Worm (Caenorhabditis elegans) whole organism, mixed stage, embryonic: ENCODE data around the gene C54F6.12.
"Not testable (repeated sequence)": the region's sequence is repeated elsewhere in the genome, so short reads cannot be mapped to it uniquely, and the experiment has no call there.

Experiments used
- bed-3 ChIP-seq: fragments of 200-800 bp; sonication (Bioruptor generic); optimal IDR thresholded peaks from 3 replicates; lab custom pipeline; 2018; ENCODE audit warnings: mild to moderate bottlenecking, missing genetic modification characterization, moderate library complexity, missing compliant biosample characterization
- blmp-1 ChIP-seq: fragments of 150-350 bp; optimal IDR thresholded peaks from 2 replicates; lab custom pipeline; 2014; ENCODE audit warnings: missing biosample characterization, missing genetic modification characterization
- ceh-39 ChIP-seq: fragments of 150-350 bp; optimal IDR thresholded peaks from 2 replicates; lab custom pipeline; 2014; ENCODE audit warnings: missing biosample characterization, missing genetic modification characterization
- ceh-43 ChIP-seq: fragments of 200-800 bp; sonication (Bioruptor generic); optimal IDR thresholded peaks from 2 replicates; lab custom pipeline; 2018; ENCODE audit warnings: mild to moderate bottlenecking, missing genetic modification characterization, moderate library complexity, missing compliant biosample characterization
- ceh-83 ChIP-seq: fragments of 200-800 bp; sonication (Bioruptor generic); optimal IDR thresholded peaks from 2 replicates; lab custom pipeline; 2018; ENCODE audit warnings: mild to moderate bottlenecking, missing genetic modification characterization, missing compliant biosample characterization
- ces-1 ChIP-seq: fragments of 150-350 bp; optimal IDR thresholded peaks from 2 replicates; lab custom pipeline; 2014; ENCODE audit warnings: missing biosample characterization, missing genetic modification reagents, missing genetic modification characterization
- cnd-1 ChIP-seq: fragments of 200-800 bp; sonication (Bioruptor generic); optimal IDR thresholded peaks from 2 replicates; lab custom pipeline; 2018; ENCODE audit warnings: mild to moderate bottlenecking, missing genetic modification characterization, missing compliant biosample characterization
- drap-1 ChIP-seq: fragments of 200-800 bp; sonication (Bioruptor generic); optimal IDR thresholded peaks from 3 replicates; lab custom pipeline; 2018; ENCODE audit warnings: mild to moderate bottlenecking, missing genetic modification characterization, missing compliant biosample characterization
- elt-1 ChIP-seq: sonication (generic microtip); optimal IDR thresholded peaks from 2 replicates; lab custom pipeline; 2017; ENCODE audit warnings: missing genetic modification characterization, mild to moderate bottlenecking, missing compliant biosample characterization, antibody characterized with exemption, moderate library complexity, borderline replicate concordance; ENCODE audit not compliant: insufficient read depth
- elt-3 ChIP-seq: fragments of 150-350 bp; optimal IDR thresholded peaks from 2 replicates; lab custom pipeline; 2014; ENCODE audit warnings: missing biosample characterization, missing genetic modification characterization
- flh-1 ChIP-seq: fragments of 200-800 bp; sonication (Bioruptor generic); optimal IDR thresholded peaks from 2 replicates; lab custom pipeline; 2018; ENCODE audit warnings: mild to moderate bottlenecking, missing genetic modification characterization, moderate library complexity, missing compliant biosample characterization
- ham-2 ChIP-seq: fragments of 200-800 bp; sonication (Bioruptor generic); optimal IDR thresholded peaks from 2 replicates; lab custom pipeline; 2018; ENCODE audit warnings: mild to moderate bottlenecking, missing genetic modification characterization, missing compliant biosample characterization
- hlh-1 ChIP-seq: fragments of 150-350 bp; optimal IDR thresholded peaks from 2 replicates; lab custom pipeline; 2014; ENCODE audit warnings: missing biosample characterization, missing genetic modification reagents, missing genetic modification characterization
- lin-13 ChIP-seq: fragments of 150-350 bp; optimal IDR thresholded peaks from 2 replicates; lab custom pipeline; 2014; ENCODE audit warnings: missing biosample characterization, missing genetic modification characterization
- lin-32 ChIP-seq: fragments of 200-800 bp; sonication (Bioruptor generic); optimal IDR thresholded peaks from 2 replicates; lab custom pipeline; 2018; ENCODE audit warnings: mild to moderate bottlenecking, missing genetic modification characterization, missing compliant biosample characterization
- lsy-2 ChIP-seq: fragments of 150-350 bp; optimal IDR thresholded peaks from 2 replicates; lab custom pipeline; 2014; ENCODE audit warnings: missing biosample characterization, missing genetic modification characterization
- mab-5 ChIP-seq: fragments of 150-350 bp; optimal IDR thresholded peaks from 2 replicates; lab custom pipeline; 2014; ENCODE audit warnings: missing biosample characterization, missing genetic modification characterization
- mep-1 ChIP-seq: fragments of 150-350 bp; optimal IDR thresholded peaks from 2 replicates; lab custom pipeline; 2017; ENCODE audit warnings: missing biosample characterization, missing genetic modification reagents, missing genetic modification characterization, inconsistent platforms
- mls-2 ChIP-seq: sonication (generic microtip); optimal IDR thresholded peaks from 2 replicates; lab custom pipeline; 2016; ENCODE audit warnings: mild to moderate bottlenecking, missing genetic modification characterization, moderate library complexity, missing compliant biosample characterization
- nhr-12 ChIP-seq: fragments of 150-350 bp; optimal IDR thresholded peaks from 2 replicates; lab custom pipeline; 2014; ENCODE audit warnings: missing biosample characterization, missing genetic modification characterization
- nhr-2 ChIP-seq: fragments of 150-350 bp; optimal IDR thresholded peaks from 2 replicates; lab custom pipeline; 2014; ENCODE audit warnings: missing biosample characterization, missing genetic modification characterization
- nhr-237 ChIP-seq: fragments of 150-350 bp; optimal IDR thresholded peaks from 2 replicates; lab custom pipeline; 2014; ENCODE audit warnings: missing biosample characterization, missing genetic modification characterization
- nhr-28 ChIP-seq: fragments of 150-350 bp; optimal IDR thresholded peaks from 2 replicates; lab custom pipeline; 2014; ENCODE audit warnings: missing biosample characterization, missing genetic modification characterization
- nhr-76 ChIP-seq: sonication (generic microtip); optimal IDR thresholded peaks from 2 replicates; lab custom pipeline; 2017; ENCODE audit warnings: missing biosample characterization, missing genetic modification characterization
- pha-4 ChIP-seq: fragments of 150-350 bp; optimal IDR thresholded peaks from 2 replicates; lab custom pipeline; 2018; ENCODE audit warnings: missing biosample characterization, missing genetic modification reagents, missing genetic modification characterization
- sem-2 ChIP-seq: fragments of 200-800 bp; sonication (Bioruptor generic); optimal IDR thresholded peaks from 2 replicates; lab custom pipeline; 2018; ENCODE audit warnings: mild to moderate bottlenecking, missing genetic modification characterization, missing compliant biosample characterization
- snpc-4 ChIP-seq: fragments of 150-350 bp; optimal IDR thresholded peaks from 2 replicates; lab custom pipeline; 2014; ENCODE audit warnings: missing biosample characterization, missing genetic modification characterization
- sptf-1 ChIP-seq: sonication (generic microtip); optimal IDR thresholded peaks from 2 replicates; lab custom pipeline; 2017; ENCODE audit warnings: mild to moderate bottlenecking, missing genetic modification characterization, moderate library complexity, missing compliant biosample characterization
- tbx-8 ChIP-seq: fragments of 200-800 bp; sonication (Bioruptor generic); optimal IDR thresholded peaks from 2 replicates; lab custom pipeline; 2018; ENCODE audit warnings: mild to moderate bottlenecking, missing genetic modification characterization, moderate library complexity, missing compliant biosample characterization
- unc-120 ChIP-seq: sonication (generic microtip); optimal IDR thresholded peaks from 2 replicates; lab custom pipeline; 2017; ENCODE audit warnings: missing genetic modification characterization, missing compliant biosample characterization; ENCODE audit not compliant: poor library complexity, severe bottlenecking
- unc-62 ChIP-seq: fragments of 150-350 bp; optimal IDR thresholded peaks from 2 replicates; lab custom pipeline; 2014; ENCODE audit warnings: missing biosample characterization, missing genetic modification reagents, missing genetic modification characterization
- zip-8 ChIP-seq: fragments of 150-350 bp; optimal IDR thresholded peaks from 2 replicates; lab custom pipeline; 2014; ENCODE audit warnings: missing biosample characterization, missing genetic modification characterization
- ztf-11 ChIP-seq: fragments of 150-350 bp; optimal IDR thresholded peaks from 2 replicates; lab custom pipeline; 2014; ENCODE audit warnings: missing biosample characterization, missing genetic modification characterization

The C54F6.12 gene

DNA sequence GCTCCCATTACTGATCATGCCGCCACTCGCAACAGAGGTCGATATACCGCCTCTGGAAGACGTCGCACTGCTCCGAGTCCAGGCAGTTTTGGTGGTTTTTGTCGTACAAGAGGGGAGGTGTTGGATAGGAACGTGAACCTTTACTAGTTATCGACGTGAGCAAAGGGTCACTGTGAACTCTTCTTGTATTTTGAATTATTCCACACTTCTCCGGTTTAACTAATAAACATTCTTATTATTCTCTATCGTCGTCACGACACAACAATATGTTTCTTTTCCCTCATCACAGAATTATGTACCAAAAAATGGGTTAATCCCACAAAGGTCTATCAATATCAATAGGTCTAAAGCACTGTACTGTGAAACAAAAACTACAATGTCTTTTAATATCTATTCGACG lies 26.5 kb downstream of the C54F6.12 start, which contains the start of gene nhr-171:
nhr-171 (plus strand) TSS at position 301 of the 400 bp plus-strand sequence.
- not testable (repeated sequence) for TF ChIP-seq mep-1 (tag; lab: Kevin White, UChicago); flh-1 (GFP tag; lab: Kevin White, UChicago); bed-3 (GFP tag; lab: Kevin White, UChicago)
- TF ChIP-seq, all 35 proteins: peak for 0; not testable (repeated sequence) for 35

DNA sequence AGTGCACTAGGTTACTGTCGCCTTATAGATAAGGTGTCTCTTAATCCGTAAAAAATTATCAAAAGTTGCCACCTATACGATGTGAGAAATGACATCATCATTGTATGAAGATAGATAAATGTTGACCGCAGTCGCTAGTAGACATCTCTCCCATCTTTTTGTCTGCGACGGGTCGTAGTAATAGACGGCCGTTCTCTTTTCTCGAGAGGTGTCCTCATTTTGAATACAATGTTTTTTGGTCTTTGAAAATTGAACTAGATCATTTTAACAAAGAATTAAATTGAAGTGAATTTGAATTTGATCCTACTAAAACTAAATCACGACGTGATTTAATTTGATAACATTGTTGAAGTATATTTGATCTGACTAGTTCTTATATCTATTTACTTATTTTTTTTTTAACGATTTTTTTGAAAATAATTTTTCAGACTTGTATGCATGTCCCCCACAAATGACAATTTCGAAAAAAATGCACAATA lies 29.3 kb downstream of the C54F6.12 start, which contains the start of the genes str-31 and nhr-172:
str-31 (minus strand) TSS at position 101 of the 479 bp plus-strand sequence.
nhr-172 (plus strand) TSS at position 429 of the 479 bp plus-strand sequence.
- TF ChIP-seq nhr-2 (no peak), pha-4 (tag; lab: Kevin White, UChicago) (no peak), nhr-12 (tag; lab: Kevin White, UChicago) (no peak), unc-62 (GFP tag; lab: Kevin White, UChicago) (peak; percentile 19)

DNA sequence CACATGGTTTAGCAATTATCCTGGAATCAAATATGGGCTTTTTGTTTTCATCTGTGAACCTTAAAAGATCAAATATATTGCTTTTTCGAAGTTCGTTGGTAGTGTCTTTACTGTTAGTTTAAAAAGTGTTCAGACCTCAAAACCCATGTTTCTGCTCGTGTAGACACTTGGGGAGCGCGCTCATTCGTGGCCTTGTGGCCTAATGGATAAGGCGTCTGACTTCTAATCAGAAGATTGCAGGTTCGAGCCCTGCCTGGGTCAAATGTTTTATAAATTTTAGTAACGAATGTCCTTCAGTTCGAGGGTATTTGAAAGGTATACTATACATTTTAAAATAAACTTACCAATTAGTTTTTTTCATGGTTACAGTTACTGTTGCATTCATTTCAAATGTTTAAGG lies 31.7 kb downstream of the C54F6.12 start:
- TF ChIP-seq lsy-2 (tag; lab: Kevin White, UChicago) (no peak), snpc-4 (no peak), mab-5 (no peak), mls-2 (tag; lab: Kevin White, UChicago) (no peak), flh-1 (GFP tag; lab: Kevin White, UChicago) (no peak), sptf-1 (tag; lab: Kevin White, UChicago) (no peak), ztf-11 (tag; lab: Kevin White, UChicago) (no peak), nhr-237 (tag; lab: Kevin White, UChicago) (no peak), lin-32 (no peak), nhr-28 (tag; lab: Kevin White, UChicago) (no peak)

DNA sequence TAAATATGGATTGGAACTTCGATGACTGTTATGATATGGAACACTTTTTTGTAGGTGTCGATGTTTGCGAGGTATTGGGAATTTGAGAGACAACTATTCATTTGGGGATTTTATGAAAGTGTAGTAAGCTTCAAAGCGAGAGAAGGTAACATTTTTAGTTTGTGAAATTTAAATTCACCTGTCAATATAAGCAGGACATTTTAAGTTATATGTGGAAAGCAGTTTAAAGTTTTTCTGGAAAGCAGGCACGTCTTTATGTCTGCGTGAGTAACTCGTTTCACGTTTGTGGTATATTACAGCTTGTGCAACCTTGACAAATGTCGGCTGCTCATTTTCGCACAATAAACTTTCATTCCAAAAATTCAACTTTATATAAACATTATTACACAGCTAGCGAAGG lies 33.6 kb downstream of the C54F6.12 start, which contains the start of gene srh-229:
srh-229 (minus strand) TSS at position 101 of the 400 bp plus-strand sequence.
- no peak for TF ChIP-seq mep-1 (tag; lab: Kevin White, UChicago)
- TF ChIP-seq zip-8 (tag; lab: Kevin White, UChicago): no peak
- TF ChIP-seq lin-13 (tag; lab: Kevin White, UChicago): no peak
- TF ChIP-seq nhr-28 (tag; lab: Kevin White, UChicago): no peak
- no peak for TF ChIP-seq ceh-39
- TF ChIP-seq ham-2 (GFP tag; lab: Kevin White, UChicago): no peak
- no peak for TF ChIP-seq hlh-1 (tag; lab: Kevin White, UChicago)
- no peak for TF ChIP-seq cnd-1
- TF ChIP-seq sptf-1 (tag; lab: Kevin White, UChicago): no peak
- TF ChIP-seq nhr-76: no peak
- TF ChIP-seq tbx-8 (GFP tag; lab: Kevin White, UChicago): no peak
- TF ChIP-seq sem-2: no peak
- no peak for TF ChIP-seq ceh-83 (GFP tag; lab: Kevin White, UChicago)
- TF ChIP-seq snpc-4: no peak
- no peak for TF ChIP-seq mls-2 (tag; lab: Kevin White, UChicago)
- no peak for TF ChIP-seq bed-3 (GFP tag; lab: Kevin White, UChicago)
- TF ChIP-seq ces-1 (GFP tag; lab: Kevin White, UChicago): no peak
- no peak for TF ChIP-seq elt-3 (tag; lab: Kevin White, UChicago)
- TF ChIP-seq nhr-2: no peak

DNA sequence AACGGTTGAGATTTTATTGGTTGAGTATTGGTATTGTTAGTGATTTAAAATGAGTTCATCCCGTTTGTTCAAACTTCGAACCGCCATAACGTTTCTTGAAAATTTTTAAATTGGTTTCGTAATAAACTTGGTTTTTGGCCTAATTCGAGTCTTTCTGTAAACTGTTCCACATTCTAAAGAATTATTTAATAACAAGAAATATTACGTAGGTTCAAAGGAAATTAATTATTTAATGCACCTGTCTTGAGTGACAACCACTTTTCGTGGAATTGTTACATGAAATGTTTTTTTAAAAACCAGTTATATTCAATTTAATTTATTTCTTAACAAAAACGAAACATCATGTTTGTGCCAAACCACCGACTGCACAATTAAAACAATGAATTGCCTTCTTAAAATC lies 36.7 kb downstream of the C54F6.12 start:
- TF ChIP-seq ztf-11 (tag; lab: Kevin White, UChicago) (no peak), lin-13 (tag; lab: Kevin White, UChicago) (no peak), tbx-8 (GFP tag; lab: Kevin White, UChicago) (no peak), mls-2 (tag; lab: Kevin White, UChicago) (no peak), nhr-2 (no peak), elt-1 (tag; lab: Kevin White, UChicago) (no peak), mab-5 (no peak), unc-120 (tag; lab: Kevin White, UChicago) (no peak), blmp-1 (tag; lab: Kevin White, UChicago) (no peak), elt-3 (tag; lab: Kevin White, UChicago) (no peak), lin-32 (no peak), nhr-237 (tag; lab: Kevin White, UChicago) (no peak), drap-1 (GFP tag; lab: Kevin White, UChicago) (no peak), ceh-43 (GFP tag; lab: Kevin White, UChicago) (no peak), pha-4 (tag; lab: Kevin White, UChicago) (no peak), cnd-1 (no peak), ham-2 (GFP tag; lab: Kevin White, UChicago) (no peak), bed-3 (GFP tag; lab: Kevin White, UChicago) (no peak)
